Worm (Caenorhabditis elegans): ENCODE measurements around the gene C27D6.1.

The C27D6.1 gene

DNA sequence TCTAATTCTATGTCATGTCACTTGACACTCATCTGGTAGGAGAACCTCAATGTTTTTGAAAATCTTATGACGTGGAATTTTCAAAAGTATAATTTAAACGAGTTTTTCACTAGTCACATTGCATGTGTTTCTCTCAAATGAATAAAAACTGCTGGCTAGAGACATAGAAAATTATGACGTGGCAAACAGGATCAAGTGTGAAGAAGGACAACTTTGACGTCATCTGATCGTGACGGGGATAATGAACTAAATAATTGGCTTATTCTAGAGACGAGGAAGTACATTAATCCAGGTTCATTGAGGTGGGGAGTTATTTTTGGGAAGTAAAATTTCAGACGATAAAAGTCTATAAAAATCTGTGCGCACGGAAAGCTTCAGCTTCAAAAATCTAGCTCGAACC is 10.7 kb downstream of the C27D6.1 start:
- TF ChIP-seq nhr-23 (tag; optimal IDR thresholded peaks at IDR 0.05) (peak; percentile 20), nhr-28 (tag; optimal IDR thresholded peaks at IDR 0.05) (no peak), nhr-25 (tag; optimal IDR thresholded peaks at IDR 0.05) (peak; percentile 50), unc-62 (GFP tag; optimal IDR thresholded peaks at IDR 0.05) (no peak)

DNA sequence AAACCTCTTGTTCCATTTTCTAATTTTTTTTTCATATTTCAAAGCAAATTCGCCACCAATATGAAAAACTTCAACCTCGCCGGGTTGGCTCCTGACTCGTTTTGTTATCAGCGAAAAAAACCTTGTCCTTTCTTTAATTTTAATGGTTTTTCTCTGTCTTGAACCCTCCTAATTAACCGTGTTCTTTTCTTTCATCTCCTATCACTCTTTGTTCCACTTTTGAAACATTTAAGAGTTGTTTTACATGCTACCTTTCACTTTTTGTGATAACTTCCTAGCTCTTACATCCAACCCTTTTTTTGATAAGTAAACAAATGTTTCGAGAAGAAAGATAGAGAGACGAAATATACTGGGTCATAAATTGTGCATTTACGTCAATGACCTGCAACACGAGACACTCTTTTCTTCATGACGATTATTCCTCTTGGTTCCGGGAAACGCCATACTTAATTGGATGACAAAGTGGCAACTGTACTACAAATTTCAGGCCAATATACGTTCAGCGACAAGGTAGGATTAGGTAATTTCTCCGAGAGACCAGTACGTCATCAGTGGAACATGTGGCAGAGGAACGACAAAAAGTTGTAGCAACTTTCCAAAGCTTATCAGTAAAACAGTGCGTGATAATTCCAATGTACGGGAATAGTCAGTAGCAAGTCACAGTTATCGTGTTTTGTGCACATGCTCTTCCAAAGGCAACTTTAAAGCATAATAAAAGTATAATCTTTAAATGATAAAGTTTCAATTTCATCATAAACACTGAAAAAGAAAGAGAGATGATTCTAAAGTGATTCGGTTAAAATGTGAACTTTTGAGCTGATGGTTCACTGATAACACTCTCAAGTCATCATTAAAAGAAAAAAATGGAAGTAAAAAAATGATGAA is 12.4 kb downstream of the C27D6.1 start:
- TF ChIP-seq pqm-1 (tag; optimal IDR thresholded peaks at IDR 0.05): peak; percentile 87
- TF ChIP-seq fos-1 (tag; optimal IDR thresholded peaks at IDR 0.05): peak; percentile 6
- peak; percentile 99 for TF ChIP-seq elt-2 (tag; optimal IDR thresholded peaks at IDR 0.05)
- TF ChIP-seq pha-4 (tag; optimal IDR thresholded peaks at IDR 0.05): peak; percentile 62
- TF ChIP-seq snpc-4 (tag; optimal IDR thresholded peaks at IDR 0.05): no peak
- TF ChIP-seq ceh-9 (tag; optimal IDR thresholded peaks at IDR 0.05): no peak
- no peak for TF ChIP-seq nhr-67 (tag; optimal IDR thresholded peaks at IDR 0.05)
- no peak for TF ChIP-seq fkh-2 (tag; optimal IDR thresholded peaks at IDR 0.05)

DNA sequence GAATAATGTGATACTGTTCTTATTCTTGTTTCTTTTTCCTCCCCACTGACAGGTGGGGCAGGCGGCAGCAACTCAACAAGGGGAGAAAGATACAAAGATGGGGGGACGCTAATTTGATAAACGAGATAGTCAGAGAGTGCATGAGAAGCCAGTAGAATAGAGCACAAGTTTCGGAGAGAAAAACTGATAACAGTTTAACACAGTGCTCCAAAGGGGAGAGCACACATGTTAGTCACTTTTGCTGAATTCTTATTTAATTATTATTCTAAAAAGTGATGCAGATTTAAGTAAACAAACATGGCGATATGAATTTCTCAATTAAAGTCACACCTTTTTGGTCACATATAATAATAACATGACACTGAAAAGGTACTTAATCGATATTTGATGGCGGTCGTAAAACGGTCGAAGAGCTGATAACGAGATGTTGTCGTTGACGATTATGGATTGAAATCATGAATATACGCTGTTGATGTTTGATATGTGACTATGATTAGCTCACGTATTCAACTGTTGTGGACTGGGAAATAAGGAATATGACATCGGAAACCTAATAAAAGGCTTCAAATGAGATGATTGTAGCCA is 13.5 kb downstream of the C27D6.1 start:
- TF ChIP-seq pha-4 (tag; optimal IDR thresholded peaks at IDR 0.05): peak; percentile 43
- no peak for TF ChIP-seq nhr-25 (tag; optimal IDR thresholded peaks at IDR 0.05)
- no peak for TF ChIP-seq nhr-43 (tag; optimal IDR thresholded peaks at IDR 0.05; ENCODE audit: poor library complexity, severe bottlenecking)
- peak; percentile 46 for TF ChIP-seq jun-1 (tag; optimal IDR thresholded peaks at IDR 0.05)
- TF ChIP-seq elt-2 (tag; optimal IDR thresholded peaks at IDR 0.05): peak; percentile 99
- peak; percentile 95 for TF ChIP-seq pqm-1 (tag; optimal IDR thresholded peaks at IDR 0.05)
- TF ChIP-seq ceh-28 (tag; optimal IDR thresholded peaks at IDR 0.05): peak; percentile 13
- TF ChIP-seq fkh-2 (tag; optimal IDR thresholded peaks at IDR 0.05): no peak

DNA sequence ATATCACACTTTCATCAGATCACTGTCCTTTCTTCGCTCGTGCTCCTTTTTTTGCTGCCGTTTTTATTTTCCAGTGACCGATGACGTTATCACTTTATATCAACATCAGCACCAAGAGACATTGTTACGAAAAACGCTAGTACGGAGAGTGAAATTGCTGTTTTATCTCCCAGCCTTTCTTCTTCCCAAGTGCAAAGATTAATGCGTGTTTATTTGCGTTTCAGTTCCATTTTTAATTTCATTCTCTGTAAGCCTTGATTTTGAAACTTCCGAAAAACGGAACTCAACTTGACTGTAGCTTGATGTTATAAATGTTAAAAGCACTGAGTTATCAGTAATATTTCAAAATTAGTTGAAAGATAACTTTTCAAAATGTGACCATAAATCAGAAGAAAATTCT is 14.3 kb downstream of the C27D6.1 start:
- no peak for TF ChIP-seq ama-1 (optimal IDR thresholded peaks at IDR 0.05)
- peak; percentile 94 for TF ChIP-seq elt-2 (tag; optimal IDR thresholded peaks at IDR 0.05)
- no peak for TF ChIP-seq elt-3 (tag; optimal IDR thresholded peaks at IDR 0.05)
- peak; percentile 30 for TF ChIP-seq pqm-1 (tag; optimal IDR thresholded peaks at IDR 0.05)
- no peak for TF ChIP-seq egl-27 (tag; optimal IDR thresholded peaks at IDR 0.05)

DNA sequence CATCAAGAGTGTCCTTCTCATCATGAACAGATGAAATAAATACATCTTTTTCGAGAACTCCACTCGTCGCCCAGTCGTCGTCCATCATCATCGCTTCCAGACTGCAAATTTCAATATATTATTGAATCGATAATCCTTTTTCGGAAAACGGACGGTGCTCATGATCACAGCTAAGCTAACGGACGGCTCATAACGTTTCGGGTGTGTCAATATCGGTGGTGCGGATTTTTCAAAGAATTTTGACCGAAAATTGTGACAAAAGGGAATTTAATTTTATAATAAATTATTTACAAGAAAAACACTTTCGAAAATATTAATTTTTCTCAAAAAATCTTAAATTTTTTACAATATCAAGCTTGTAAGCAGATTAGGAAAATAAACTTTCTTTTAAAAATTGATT is 14.9 kb downstream of the C27D6.1 start, which contains the start of gene crh-2:
Gene crh-2 (minus strand): TSS at position 101 of the 400 bp plus-strand sequence.
- TF ChIP-seq ama-1 (optimal IDR thresholded peaks at IDR 0.05) (no peak), fkh-2 (tag; optimal IDR thresholded peaks at IDR 0.05) (no peak), nhr-25 (tag; optimal IDR thresholded peaks at IDR 0.05) (no peak), snpc-4 (tag; optimal IDR thresholded peaks at IDR 0.05) (no peak), R02D3.7 (tag; optimal IDR thresholded peaks at IDR 0.05) (no peak), pha-4 (tag; optimal IDR thresholded peaks at IDR 0.05) (no peak), lsy-12 (tag; optimal IDR thresholded peaks at IDR 0.05) (no peak), ztf-11 (tag; optimal IDR thresholded peaks at IDR 0.05) (no peak), nhr-12 (tag; optimal IDR thresholded peaks at IDR 0.05) (no peak), nhr-11 (tag; optimal IDR thresholded peaks at IDR 0.05) (no peak), pqm-1 (tag; optimal IDR thresholded peaks at IDR 0.05) (no peak), mdl-1 (tag; optimal IDR thresholded peaks at IDR 0.05) (no peak), egl-5 (tag; optimal IDR thresholded peaks at IDR 0.05) (no peak), eor-1 (tag; optimal IDR thresholded peaks at IDR 0.05) (no peak), nhr-76 (tag; optimal IDR thresholded peaks at IDR 0.05) (no peak), fkh-10 (GFP tag; optimal IDR thresholded peaks at IDR 0.05) (no peak), lin-39 (tag; optimal IDR thresholded peaks at IDR 0.05) (no peak), daf-12 (tag; optimal IDR thresholded peaks at IDR 0.05) (no peak), jun-1 (tag; optimal IDR thresholded peaks at IDR 0.05) (no peak)

DNA sequence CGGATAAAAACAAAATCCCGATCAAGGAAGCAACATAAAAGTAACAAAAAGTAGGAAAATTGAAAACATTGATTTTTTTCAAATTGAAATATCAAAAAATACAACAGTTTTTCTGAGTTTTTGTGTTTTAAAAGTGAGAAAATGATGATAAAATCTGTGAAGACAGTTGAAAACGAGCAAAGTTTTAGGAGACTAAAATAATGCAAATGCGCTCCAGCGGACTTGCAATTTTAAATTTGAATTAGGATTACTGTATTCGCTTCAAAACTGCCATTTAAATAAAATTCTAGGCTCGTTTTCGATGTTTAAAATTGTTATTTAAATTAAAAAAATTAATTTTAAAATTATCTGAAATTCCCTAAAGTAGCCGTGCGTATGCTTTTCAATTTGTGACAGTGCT is 15.4 kb downstream of the C27D6.1 start:
- TF ChIP-seq ceh-82 (tag; optimal IDR thresholded peaks at IDR 0.05) (no peak), nhr-28 (tag; optimal IDR thresholded peaks at IDR 0.05) (no peak), lin-39 (tag; optimal IDR thresholded peaks at IDR 0.05) (no peak), nhr-67 (tag; optimal IDR thresholded peaks at IDR 0.05) (no peak), egl-27 (tag; optimal IDR thresholded peaks at IDR 0.05) (no peak), eor-1 (tag; optimal IDR thresholded peaks at IDR 0.05) (no peak), ztf-4 (tag; optimal IDR thresholded peaks at IDR 0.05) (no peak), ztf-11 (tag; optimal IDR thresholded peaks at IDR 0.05) (no peak), nfya-1 (tag; optimal IDR thresholded peaks at IDR 0.05; ENCODE audit: insufficient read depth) (no peak), nhr-25 (tag; optimal IDR thresholded peaks at IDR 0.05) (no peak), nhr-77 (tag; optimal IDR thresholded peaks at IDR 0.05) (no peak), nhr-12 (tag; optimal IDR thresholded peaks at IDR 0.05) (no peak), nhr-11 (tag; optimal IDR thresholded peaks at IDR 0.05) (no peak), zag-1 (tag; optimal IDR thresholded peaks at IDR 0.05) (no peak), R02D3.7 (tag; optimal IDR thresholded peaks at IDR 0.05) (no peak), unc-62 (GFP tag; optimal IDR thresholded peaks at IDR 0.05) (no peak), skn-1 (tag; optimal IDR thresholded peaks at IDR 0.05) (no peak), ceh-16 (tag; optimal IDR thresholded peaks at IDR 0.05) (no peak)

All from whole organism, L3 larva.